Worm (Caenorhabditis elegans): ENCODE data around the gene F47E1.2.

ce11 chrX:9024270-9024669, 33.2 kb upstream of the F47E1.2 start:
- TF ChIP-seq mep-1 (tag; optimal IDR thresholded peaks at IDR 0.05) (no peak), drap-1 (GFP tag; optimal IDR thresholded peaks at IDR 0.05) (no peak), nhr-237 (tag; optimal IDR thresholded peaks at IDR 0.05) (no peak), pha-4 (tag; optimal IDR thresholded peaks at IDR 0.05) (no peak), unc-39 (tag; optimal IDR thresholded peaks at IDR 0.05) (no peak), ceh-83 (GFP tag; optimal IDR thresholded peaks at IDR 0.05) (peak; percentile 8), tbx-8 (GFP tag; optimal IDR thresholded peaks at IDR 0.05) (no peak), elt-1 (tag; optimal IDR thresholded peaks at IDR 0.05; ENCODE audit: borderline replicate concordance, insufficient read depth) (no peak)
